Worm (Caenorhabditis elegans) whole organism, young adult: ENCODE results near the gene fbxb-88.
"Not testable (repeated sequence)": the region's sequence is repeated elsewhere in the genome, so short reads cannot be mapped to it uniquely, and the experiment has no call there.

Experiments used
- B0336.3 ChIP-seq: fragments of 200-800 bp; sonication (Bioruptor generic); IDR thresholded peaks from 2 replicates; pipeline ENCODE4 v1.3.6; 2022; ENCODE audit warnings: missing genetic modification characterization, missing compliant biosample characterization
- F22D6.2 ChIP-seq: sonication (generic microtip); optimal IDR thresholded peaks from 2 replicates; lab custom pipeline; 2016; ENCODE audit warnings: mild to moderate bottlenecking, missing genetic modification characterization, missing compliant biosample characterization
- F39B2.1 ChIP-seq: fragments of 200-800 bp; sonication (Bioruptor generic); IDR thresholded peaks from 2 replicates; pipeline ENCODE4 v1.3.6; 2022; ENCODE audit warnings: missing genetic modification reagents, missing genetic modification characterization, missing compliant biosample characterization
- F49E8.2 ChIP-seq: sonication (generic microtip); optimal IDR thresholded peaks from 3 replicates; lab custom pipeline; 2017; ENCODE audit warnings: missing genetic modification characterization, mild to moderate bottlenecking, missing compliant biosample characterization, antibody characterized with exemption, moderate library complexity; ENCODE audit not compliant: insufficient read depth
- F55B11.4 ChIP-seq: sonication (generic microtip); optimal IDR thresholded peaks from 2 replicates; lab custom pipeline; 2016; ENCODE audit warnings: missing compliant biosample characterization, missing genetic modification characterization, borderline replicate concordance; ENCODE audit not compliant: insufficient read depth
- F57C9.4 ChIP-seq: sonication (generic microtip); optimal IDR thresholded peaks from 2 replicates; lab custom pipeline; 2017; ENCODE audit warnings: mild to moderate bottlenecking, missing genetic modification characterization, missing compliant biosample characterization
- Y53F4B.3 ChIP-seq: fragments of 200-800 bp; sonication (Bioruptor generic); IDR thresholded peaks from 2 replicates; pipeline ENCODE4 v1.3.6; 2022; ENCODE audit warnings: missing genetic modification reagents, missing genetic modification characterization, missing compliant biosample characterization
- Y53G8AR.9 ChIP-seq: fragments of 200-800 bp; sonication (Bioruptor generic); conservative IDR thresholded peaks from 2 replicates; pipeline ENCODE4 v1.3.6; 2022; ENCODE audit warnings: missing genetic modification reagents, missing genetic modification characterization, missing compliant biosample characterization
- ama-1 ChIP-seq, 3 experiments: fragments of 150-350 bp in 1 of 3; sonication (generic microtip) in 2 of 3; optimal IDR thresholded peaks; 2 replicates each; lab custom pipeline; 2014 to 2018; ENCODE audit warnings: missing biosample characterization in 2 of 3, missing genetic modification characterization in 2 of 3, missing genetic modification reagents in 2 of 3
- atf-7 ChIP-seq: sonication (generic microtip); optimal IDR thresholded peaks from 2 replicates; lab custom pipeline; 2017; ENCODE audit warnings: mild to moderate bottlenecking, missing genetic modification characterization, missing compliant biosample characterization
- athp-1 ChIP-seq: sonication (generic microtip); optimal IDR thresholded peaks from 2 replicates; lab custom pipeline; 2017; ENCODE audit warnings: mild to moderate bottlenecking, missing genetic modification characterization, missing compliant biosample characterization
- bed-1 ChIP-seq: fragments of 200-800 bp; sonication (Bioruptor generic); IDR thresholded peaks from 2 replicates; pipeline ENCODE4 v1.3.6; 2022; ENCODE audit warnings: missing genetic modification reagents, missing genetic modification characterization, missing compliant biosample characterization
- cebp-1 ChIP-seq, 2 experiments: fragments of 200-800 bp in 1 of 2; sonication (Bioruptor generic) in 1 of 2; sonication (generic microtip) in 1 of 2; IDR thresholded peaks in 1 of 2; optimal IDR thresholded peaks in 1 of 2; 2 replicates each; pipeline versions ENCODE4 v1.3.6 to Lab custom; 2017 to 2022; ENCODE audit warnings: missing compliant biosample characterization in 2 of 2, missing genetic modification characterization in 2 of 2, mild to moderate bottlenecking in 1 of 2, missing genetic modification reagents in 1 of 2, moderate library complexity in 1 of 2
- cebp-2 ChIP-seq: fragments of 200-800 bp; sonication (Bioruptor generic); IDR thresholded peaks from 2 replicates; pipeline ENCODE4 v1.3.6; 2022; ENCODE audit warnings: missing genetic modification characterization, missing compliant biosample characterization
- ceh-58 ChIP-seq: fragments of 200-800 bp; sonication (Bioruptor generic); IDR thresholded peaks from 2 replicates; pipeline ENCODE4 v1.3.6; 2022; ENCODE audit warnings: missing genetic modification characterization, missing compliant biosample characterization
- ceh-79 ChIP-seq: sonication (generic microtip); optimal IDR thresholded peaks from 2 replicates; lab custom pipeline; 2017; ENCODE audit warnings: mild to moderate bottlenecking, missing genetic modification characterization, missing compliant biosample characterization
- dox-1 ChIP-seq: fragments of 200-800 bp; sonication (Bioruptor generic); IDR thresholded peaks from 2 replicates; pipeline ENCODE4 v1.3.6; 2022; ENCODE audit warnings: missing genetic modification reagents, missing genetic modification characterization, missing compliant biosample characterization
- dpl-1 ChIP-seq: fragments of 150-350 bp; optimal IDR thresholded peaks from 2 replicates; lab custom pipeline; 2014; ENCODE audit warnings: missing biosample characterization, missing genetic modification reagents, missing genetic modification characterization
- egl-18 ChIP-seq: fragments of 200-800 bp; sonication (Bioruptor generic); IDR thresholded peaks from 2 replicates; pipeline ENCODE4 v1.3.6; 2022; ENCODE audit warnings: missing genetic modification reagents, missing genetic modification characterization, missing compliant biosample characterization
- ekl-4 ChIP-seq: fragments of 200-800 bp; sonication (Bioruptor generic); IDR thresholded peaks from 2 replicates; pipeline ENCODE4 v1.3.6; 2022; ENCODE audit warnings: missing genetic modification reagents, missing genetic modification characterization, missing compliant biosample characterization
- hmg-1.2 ChIP-seq: fragments of 200-800 bp; sonication (Bioruptor generic); IDR thresholded peaks from 2 replicates; pipeline ENCODE4 v1.3.6; 2022; ENCODE audit warnings: missing genetic modification reagents, missing genetic modification characterization, missing compliant biosample characterization
- let-526 ChIP-seq: fragments of 200-800 bp; sonication (Bioruptor generic); IDR thresholded peaks from 2 replicates; pipeline ENCODE4 v1.3.6; 2022; ENCODE audit warnings: missing genetic modification reagents, missing genetic modification characterization, missing compliant biosample characterization
- let-607 ChIP-seq, 2 experiments: fragments of 200-800 bp in 1 of 2; sonication (Bioruptor generic) in 1 of 2; sonication (generic microtip) in 1 of 2; optimal IDR thresholded peaks; 2 replicates each; lab custom pipeline; 2016 to 2018; ENCODE audit warnings: mild to moderate bottlenecking in 2 of 2, missing compliant biosample characterization in 2 of 2, missing genetic modification characterization in 2 of 2, moderate library complexity in 2 of 2, missing genotype in 1 of 2
- lin-40 ChIP-seq: sonication (generic microtip); optimal IDR thresholded peaks from 2 replicates; lab custom pipeline; 2016; ENCODE audit warnings: missing genetic modification characterization, mild to moderate bottlenecking, missing compliant biosample characterization, missing genotype, missing genetic modification reagents
- madf-3 ChIP-seq: fragments of 200-800 bp; sonication (Bioruptor generic); IDR thresholded peaks from 2 replicates; pipeline ENCODE4 v1.3.6; 2022; ENCODE audit warnings: missing genetic modification reagents, missing genetic modification characterization, missing compliant biosample characterization
- madf-6 ChIP-seq: fragments of 200-800 bp; sonication (Bioruptor generic); IDR thresholded peaks from 2 replicates; pipeline ENCODE4 v1.3.6; 2022; ENCODE audit warnings: missing genetic modification reagents, missing genetic modification characterization, missing compliant biosample characterization
- mcd-1 ChIP-seq: fragments of 200-800 bp; sonication (Bioruptor generic); IDR thresholded peaks from 2 replicates; pipeline ENCODE4 v1.3.6; 2022; ENCODE audit warnings: missing genetic modification reagents, missing genetic modification characterization, missing compliant biosample characterization
- nfyb-1 ChIP-seq: fragments of 200-800 bp; sonication (Bioruptor generic); IDR thresholded peaks from 2 replicates; pipeline ENCODE4 v1.3.6; 2022; ENCODE audit warnings: missing genetic modification reagents, missing genetic modification characterization, missing compliant biosample characterization
- nhr-179 ChIP-seq: sonication (generic microtip); optimal IDR thresholded peaks from 2 replicates; lab custom pipeline; 2016; ENCODE audit warnings: mild to moderate bottlenecking, missing genetic modification characterization, missing compliant biosample characterization
- pha-4 ChIP-seq: fragments of 150-350 bp; sonication (generic microtip); optimal IDR thresholded peaks from 2 replicates; lab custom pipeline; 2014; ENCODE audit warnings: missing biosample characterization, missing genetic modification reagents, missing genetic modification characterization
- repo-1 ChIP-seq: sonication (generic microtip); optimal IDR thresholded peaks from 2 replicates; lab custom pipeline; 2017; ENCODE audit warnings: mild to moderate bottlenecking, missing genetic modification characterization, missing compliant biosample characterization
- snpc-3.4 ChIP-seq: sonication (generic microtip); optimal IDR thresholded peaks from 2 replicates; lab custom pipeline; 2017; ENCODE audit warnings: missing genetic modification characterization, mild to moderate bottlenecking, missing compliant biosample characterization, antibody characterized with exemption, moderate library complexity, missing genotype, missing genetic modification reagents
- somi-1 ChIP-seq: fragments of 200-800 bp; sonication (Bioruptor generic); optimal IDR thresholded peaks from 2 replicates; lab custom pipeline; 2018; ENCODE audit warnings: mild to moderate bottlenecking, missing genetic modification characterization, missing compliant biosample characterization
- tlf-1 ChIP-seq: fragments of 200-800 bp; sonication (Bioruptor generic); optimal IDR thresholded peaks from 2 replicates; lab custom pipeline; 2018; ENCODE audit warnings: mild to moderate bottlenecking, missing genetic modification characterization, missing compliant biosample characterization
- unc-130 ChIP-seq: sonication (generic microtip); optimal IDR thresholded peaks from 2 replicates; lab custom pipeline; 2016; ENCODE audit warnings: missing genetic modification reagents, missing genetic modification characterization, missing compliant biosample characterization
- zfh-2 ChIP-seq: fragments of 200-800 bp; sonication (Bioruptor generic); conservative IDR thresholded peaks from 2 replicates; pipeline ENCODE4 v1.3.6; 2022; ENCODE audit warnings: missing genetic modification reagents, missing genetic modification characterization, missing compliant biosample characterization
- ztf-18 ChIP-seq: sonication (generic microtip); optimal IDR thresholded peaks from 2 replicates; lab custom pipeline; 2016; ENCODE audit warnings: missing genotype, mild to moderate bottlenecking, missing genetic modification characterization, missing compliant biosample characterization
- ztf-25 ChIP-seq: fragments of 200-800 bp; sonication (Bioruptor generic); IDR thresholded peaks from 2 replicates; pipeline ENCODE4 v1.3.6; 2022; ENCODE audit warnings: missing genetic modification reagents, missing genetic modification characterization, missing compliant biosample characterization
- ztf-28 ChIP-seq: fragments of 200-800 bp; sonication (Bioruptor generic); IDR thresholded peaks from 2 replicates; pipeline ENCODE4 v1.3.6; 2022; ENCODE audit warnings: missing genetic modification reagents, missing genetic modification characterization, missing compliant biosample characterization
- ztf-3 ChIP-seq: fragments of 200-800 bp; sonication (Bioruptor generic); optimal IDR thresholded peaks from 2 replicates; lab custom pipeline; 2018; ENCODE audit warnings: mild to moderate bottlenecking, missing genetic modification characterization, missing compliant biosample characterization

Gene fbxb-88

ce11 chrII:4863357-4863756 is 35.7 kb upstream of the fbxb-88 start, which contains the start of the genes mpst-4 and F11G11.14:
TSS of gene mpst-4 (minus strand) at chrII:4863457.
TSS of gene F11G11.14 (plus strand) at chrII:4863681.
- TF ChIP-seq unc-130 (no peak), F55B11.4 (no peak), ceh-79 (no peak), ceh-58 (no peak), dox-1 (GFP tag; lab: Robert Waterston, UW) (no peak), ztf-25 (GFP tag; lab: Robert Waterston, UW) (no peak), Y53F4B.3 (GFP tag; lab: Robert Waterston, UW) (no peak), snpc-3.4 (tag; lab: Kevin White, UChicago) (no peak), F39B2.1 (GFP tag; lab: Robert Waterston, UW) (no peak)

ce11 chrII:4860260-4860659 is 32.6 kb upstream of the fbxb-88 start, which contains the start of the genes nspd-5 and F11G11.4:
TSS of gene nspd-5 (minus strand) at chrII:4860360.
TSS of gene F11G11.4 (plus strand) at chrII:4860594.
- not testable (repeated sequence) for TF ChIP-seq nhr-179 (tag; lab: Kevin White, UChicago); F57C9.4 (tag; lab: Kevin White, UChicago); bed-1 (GFP tag; lab: Robert Waterston, UW)

- peak; percentile 20 for TF ChIP-seq ztf-18 (tag; lab: Kevin White, UChicago)
- no peak for TF ChIP-seq ztf-3 (GFP tag; lab: Kevin White, UChicago)
- TF ChIP-seq cebp-1 (GFP tag; IDR thresholded peaks at IDR 0.05; lab: Robert Waterston, UW): no peak
- TF ChIP-seq cebp-1 (tag; optimal IDR thresholded peaks at IDR 0.05; lab: Kevin White, UChicago): peak; percentile 52
- 0 out of 2 replicates have a peak, but pooled peaks have one; percentile 14 for TF ChIP-seq Y53G8AR.9
Observed at ce11 chrII:4858906-4859411, 31.3 kb upstream of the fbxb-88 start.

ce11 chrII:4857873-4858364 is 30.2 kb upstream of the fbxb-88 start, which contains the start of gene F11G11.5:
TSS of gene F11G11.5 (plus strand) at chrII:4857923.
- TF ChIP-seq let-526 (GFP tag; lab: Robert Waterston, UW) (no peak), repo-1 (tag; lab: Kevin White, UChicago) (peak; percentile 32), ztf-28 (GFP tag; lab: Robert Waterston, UW) (0 out of 2 replicates have a peak, but pooled peaks have one; percentile 16), let-607 (tag; optimal IDR thresholded peaks at IDR 0.05; lab: Kevin White, UChicago) (peak in 1 of 2 experiments; percentile 21), madf-6 (GFP tag; lab: Robert Waterston, UW) (0 out of 2 replicates have a peak, but pooled peaks have one; percentile 22), B0336.3 (GFP tag; lab: Robert Waterston, UW) (peak; percentile 59; the same call in 1 of the 2 replicates), nhr-179 (tag; lab: Kevin White, UChicago) (no peak), bed-1 (GFP tag; lab: Robert Waterston, UW) (no peak), mcd-1 (GFP tag; lab: Robert Waterston, UW) (peak; percentile 41; the same call in 1 of the 2 replicates), lin-40 (tag; lab: Kevin White, UChicago) (no peak), madf-3 (GFP tag; lab: Robert Waterston, UW) (0 out of 2 replicates have a peak, but pooled peaks have one; percentile 3), F22D6.2 (tag; lab: Kevin White, UChicago) (no peak), hmg-1.2 (GFP tag; lab: Robert Waterston, UW) (0 out of 2 replicates have a peak, but pooled peaks have one; percentile 13), egl-18 (GFP tag; lab: Robert Waterston, UW) (no peak), tlf-1 (peak; percentile 16), athp-1 (peak; percentile 48), dpl-1 (no peak), ekl-4 (GFP tag; lab: Robert Waterston, UW) (peak; percentile 35; the same call in 1 of the 2 replicates), zfh-2 (GFP tag; lab: Robert Waterston, UW) (peak; percentile 86), cebp-1 (GFP tag; IDR thresholded peaks at IDR 0.05; lab: Robert Waterston, UW) (no peak), cebp-1 (tag; optimal IDR thresholded peaks at IDR 0.05; lab: Kevin White, UChicago) (peak; percentile 24), ama-1 (optimal IDR thresholded peaks at IDR 0.05; lab: Kevin White, UChicago) (peak; percentile 7), ama-1 (GFP tag; optimal IDR thresholded peaks at IDR 0.05; lab: Kevin White, UChicago) (no peak), nfyb-1 (peak; percentile 75; the same call in 1 of the 2 replicates), atf-7 (tag; lab: Kevin White, UChicago) (peak; percentile 8), F49E8.2 (tag; lab: Kevin White, UChicago) (no peak), somi-1 (GFP tag; lab: Kevin White, UChicago) (no peak), cebp-2 (0 out of 2 replicates have a peak, but pooled peaks have one; percentile 47), pha-4 (no peak)
